Worm (Caenorhabditis elegans): ENCODE results near the gene C50H2.7.

ce11 chrV:9906115-9906514 is 16.5 kb upstream of the C50H2.7 start, which contains the start of gene fipr-11:
- TF ChIP-seq nhr-12 (tag; optimal IDR thresholded peaks at IDR 0.05) (no peak), ztf-4 (tag; optimal IDR thresholded peaks at IDR 0.05) (no peak), ceh-82 (tag; optimal IDR thresholded peaks at IDR 0.05) (no peak), snpc-4 (tag; optimal IDR thresholded peaks at IDR 0.05) (no peak)
